Fruit fly (Drosophila melanogaster): ENCODE results near the gene Sgs3.

The Sgs3 gene

DNA sequence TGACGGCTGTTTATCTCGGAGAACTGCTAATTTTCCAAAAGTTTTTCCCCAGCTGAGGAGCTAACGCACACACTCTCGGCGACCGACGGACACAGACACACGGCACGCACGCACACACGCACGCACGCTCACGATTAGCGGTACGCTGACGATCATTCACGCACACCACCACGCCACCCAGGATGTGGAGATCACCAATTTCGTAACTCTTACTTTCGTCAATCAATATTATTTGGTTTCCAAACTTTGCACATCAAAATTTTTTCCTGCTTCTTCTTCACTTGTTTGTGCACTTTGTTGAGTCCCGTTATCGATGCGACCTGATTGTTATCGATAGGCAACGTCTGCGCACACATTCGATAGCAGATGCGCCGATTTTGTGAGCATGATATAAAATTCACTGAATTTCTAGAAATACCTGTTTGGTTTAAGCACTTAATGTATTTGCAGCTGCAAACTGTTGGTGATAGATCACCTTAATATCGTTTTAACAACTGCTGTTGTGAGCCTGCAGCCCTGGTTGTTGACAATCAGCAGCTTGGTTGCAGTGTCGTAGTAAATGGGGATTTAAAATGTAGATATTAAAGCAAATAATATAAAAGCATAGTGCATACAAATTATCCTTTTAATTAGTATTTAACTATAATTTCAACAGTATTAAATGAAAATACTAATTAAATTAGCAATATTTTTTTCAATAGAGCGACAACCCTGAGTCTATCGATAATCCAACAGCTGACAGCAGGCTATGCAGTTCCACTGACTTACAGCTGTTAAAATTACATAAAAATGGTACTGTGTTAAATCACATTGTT lies 50.1 kb downstream of the Sgs3 start, which contains the start of the genes CG7394 and Mob2 (continued):
- TF ChIP-seq NfI (GFP tag; optimal IDR thresholded peaks at IDR 0.05) (peak; percentile 83), toy (GFP tag; IDR thresholded peaks at IDR 0.05) (peak; percentile 87), ato (GFP tag; IDR thresholded peaks at IDR 0.05; ENCODE audit: partially characterized antibody) (peak; percentile 62), B-H2 (GFP tag; optimal IDR thresholded peaks at IDR 0.05) (peak; percentile 86), CG6813 (GFP tag; optimal IDR thresholded peaks at IDR 0.05) (peak; percentile 72), Atf-2 (GFP tag; optimal IDR thresholded peaks at IDR 0.05) (peak; percentile 53), CG30431 (GFP tag; optimal IDR thresholded peaks at IDR 0.05) (peak; percentile 65), CG17328 (GFP tag; IDR thresholded peaks at IDR 0.05) (peak; percentile 92), chm (GFP tag; IDR thresholded peaks at IDR 0.05) (peak; percentile 76), Nf-YC (tag; optimal IDR thresholded peaks at IDR 0.05) (peak; percentile 76), CG16813 (GFP tag; IDR thresholded peaks at IDR 0.05; ENCODE audit: partially characterized antibody) (peak; percentile 89), pzg (GFP tag; optimal IDR thresholded peaks at IDR 0.05) (peak; percentile 85), CG11398 (GFP tag; optimal IDR thresholded peaks at IDR 0.05) (no peak), lab (GFP tag; optimal IDR thresholded peaks at IDR 0.05) (peak; percentile 90), Mes4 (GFP tag; optimal IDR thresholded peaks at IDR 0.05) (peak; percentile 61), CG13424 (tag; optimal IDR thresholded peaks at IDR 0.05) (peak; percentile 93), ara (GFP tag; IDR thresholded peaks at IDR 0.05) (peak; percentile 91), da (GFP tag; optimal IDR thresholded peaks at IDR 0.05) (peak; percentile 59), CG17361 (GFP tag; IDR thresholded peaks at IDR 0.05) (peak; percentile 82), btn (GFP tag; optimal IDR thresholded peaks at IDR 0.05) (peak; percentile 67), stc (GFP tag; IDR thresholded peaks at IDR 0.05) (peak; percentile 85), CG18262 (tag; optimal IDR thresholded peaks at IDR 0.05) (peak; percentile 86), CG16779 (GFP tag; IDR thresholded peaks at IDR 0.05) (peak; percentile 90), grau (tag; optimal IDR thresholded peaks at IDR 0.05) (peak; percentile 90), CG17912 (GFP tag; optimal IDR thresholded peaks at IDR 0.05) (peak; percentile 52), Ptx1 (GFP tag; IDR thresholded peaks at IDR 0.05) (peak; percentile 91), ftz-f1 (GFP tag; optimal IDR thresholded peaks at IDR 0.05) (no peak), CG15601 (tag; optimal IDR thresholded peaks at IDR 0.05) (peak; percentile 83), HLHmδ (GFP tag; optimal IDR thresholded peaks at IDR 0.05) (no peak), CG15073 (GFP tag; optimal IDR thresholded peaks at IDR 0.05) (peak; percentile 44), Hand (GFP tag; optimal IDR thresholded peaks at IDR 0.05) (peak; percentile 47), CG6272 (GFP tag; IDR thresholded peaks at IDR 0.05) (peak; percentile 84), CG6683 (GFP tag; optimal IDR thresholded peaks at IDR 0.05) (peak; percentile 63), unc-4 (GFP tag; IDR thresholded peaks at IDR 0.05; ENCODE audit: partially characterized antibody) (peak; percentile 87), slp2 (GFP tag; optimal IDR thresholded peaks at IDR 0.05) (peak; percentile 79), ATbp (GFP tag; optimal IDR thresholded peaks at IDR 0.05) (peak; percentile 74), Rx (GFP tag; IDR thresholded peaks at IDR 0.05) (peak; percentile 78), CG43689 (GFP tag; IDR thresholded peaks at IDR 0.05) (peak; percentile 53; the same call in 1 of the 2 replicates), CG16863 (GFP tag; optimal IDR thresholded peaks at IDR 0.05) (peak; percentile 73), CG15269 (tag; optimal IDR thresholded peaks at IDR 0.05) (peak; percentile 93), Meics (GFP tag; optimal IDR thresholded peaks at IDR 0.05) (peak; percentile 90), CG4360 (GFP tag; IDR thresholded peaks at IDR 0.05) (peak; percentile 63), Fer2 (tag; optimal IDR thresholded peaks at IDR 0.05) (peak; percentile 84), kah (GFP tag; optimal IDR thresholded peaks at IDR 0.05) (peak; percentile 43), cad (GFP tag; optimal IDR thresholded peaks at IDR 0.05) (no peak), E2f1 (GFP tag; IDR thresholded peaks at IDR 0.05) (peak; percentile 89), ab (GFP tag; optimal IDR thresholded peaks at IDR 0.05) (no peak), CG7372 (GFP tag; IDR thresholded peaks at IDR 0.05) (peak; percentile 90), ash1 (GFP tag; optimal IDR thresholded peaks at IDR 0.05) (peak; percentile 28)

Measured in whole organism, embryonic.